Fruit fly (Drosophila melanogaster) whole organism, embryonic: Measurements from ENCODE around the gene Tim8.

Experiments
- Ada2b ChIP-seq: fragments of 200-800 bp; sonication (Bioruptor generic); IDR thresholded peaks from 2 replicates; pipeline ENCODE4 v1.3.6; 2022; ENCODE audit warnings: missing biosample characterization, missing genetic modification characterization
- Aef1 ChIP-seq: fragments of 200-800 bp; sonication (Bioruptor generic); IDR thresholded peaks from 3 replicates; pipeline ENCODE4 v1.3.6; 2022; ENCODE audit warnings: missing biosample characterization, missing genetic modification characterization
- Atf-2 ChIP-seq: fragments of 200-800 bp; sonication (Bioruptor generic); optimal IDR thresholded peaks from 2 replicates; lab custom pipeline; 2016; ENCODE audit warnings: missing biosample characterization, missing genetic modification characterization
- B-H2 ChIP-seq: fragments of 200-800 bp; sonication (Bioruptor generic); optimal IDR thresholded peaks from 2 replicates; lab custom pipeline; 2018; ENCODE audit warnings: missing biosample characterization, mild to moderate bottlenecking, missing genetic modification characterization
- CG11398 ChIP-seq: fragments of 200-800 bp; sonication (Bioruptor generic); optimal IDR thresholded peaks from 2 replicates; lab custom pipeline; 2016; ENCODE audit warnings: missing biosample characterization, missing genetic modification characterization
- CG13123 ChIP-seq: fragments of 200-800 bp; sonication (Bioruptor generic); optimal IDR thresholded peaks from 2 replicates; lab custom pipeline; 2016; ENCODE audit warnings: missing biosample characterization, missing genetic modification characterization
- CG13775 ChIP-seq: fragments of 200-800 bp; sonication (Bioruptor generic); optimal IDR thresholded peaks from 3 replicates; lab custom pipeline; 2017; ENCODE audit warnings: missing biosample characterization, mild to moderate bottlenecking, missing genetic modification characterization
- CG14441 ChIP-seq: fragments of 200-800 bp; sonication (Bioruptor generic); IDR thresholded peaks from 2 replicates; pipeline ENCODE4 v1.3.6; 2022; ENCODE audit warnings: missing biosample characterization, missing genetic modification characterization
- CG15269 ChIP-seq: fragments of 200-800 bp; sonication (Bioruptor generic); optimal IDR thresholded peaks from 2 replicates; lab custom pipeline; 2018; ENCODE audit warnings: missing biosample characterization, mild to moderate bottlenecking, missing genetic modification characterization, moderate library complexity
- CG18764 ChIP-seq: fragments of 200-800 bp; sonication (Bioruptor generic); optimal IDR thresholded peaks from 3 replicates; lab custom pipeline; 2016; ENCODE audit warnings: missing biosample characterization, missing genetic modification characterization
- CG2116 ChIP-seq: fragments of 200-800 bp; sonication (Bioruptor generic); optimal IDR thresholded peaks from 3 replicates; lab custom pipeline; 2018; ENCODE audit warnings: missing biosample characterization, mild to moderate bottlenecking, missing genetic modification characterization
- CG3065 ChIP-seq: fragments of 200-800 bp; sonication (Bioruptor generic); optimal IDR thresholded peaks from 2 replicates; lab custom pipeline; 2016; ENCODE audit warnings: missing biosample characterization, missing genetic modification characterization
- CG31441 ChIP-seq: fragments of 200-800 bp; sonication (Bioruptor generic); IDR thresholded peaks from 2 replicates; pipeline ENCODE4 v1.3.6; 2022; ENCODE audit warnings: missing biosample characterization, missing genetic modification characterization
- CG34422 ChIP-seq: fragments of 200-800 bp; sonication (Bioruptor generic); IDR thresholded peaks from 3 replicates; pipeline ENCODE4 v1.3.6; 2022; ENCODE audit warnings: missing biosample characterization, missing genetic modification characterization
- CG3847 ChIP-seq: fragments of 200-800 bp; sonication (Bioruptor generic); IDR thresholded peaks from 2 replicates; pipeline ENCODE4 v1.3.6; 2022; ENCODE audit warnings: missing biosample characterization, missing genetic modification characterization
- CG6689 ChIP-seq: fragments of 200-800 bp; sonication (Bioruptor generic); IDR thresholded peaks from 2 replicates; pipeline ENCODE4 v1.3.6; 2022; ENCODE audit warnings: missing biosample characterization, missing genetic modification characterization
- CG8765 ChIP-seq: fragments of 200-800 bp; sonication (Bioruptor generic); IDR thresholded peaks from 2 replicates; pipeline ENCODE4 v1.3.6; 2022; ENCODE audit warnings: missing biosample characterization, missing genetic modification characterization
- CG9215 ChIP-seq: fragments of 200-800 bp; sonication (Bioruptor generic); IDR thresholded peaks from 2 replicates; pipeline ENCODE4 v1.3.6; 2022; ENCODE audit warnings: missing biosample characterization, missing genetic modification characterization
- CrebB ChIP-seq: fragments of 200-800 bp; sonication (Bioruptor generic); optimal IDR thresholded peaks from 3 replicates; lab custom pipeline; 2018; ENCODE audit warnings: missing biosample characterization, mild to moderate bottlenecking, missing genetic modification characterization
- ERR ChIP-seq: fragments of 200-800 bp; sonication (Bioruptor generic); optimal IDR thresholded peaks from 2 replicates; lab custom pipeline; 2016; ENCODE audit warnings: missing biosample characterization, missing genetic modification characterization
- Hand ChIP-seq: fragments of 200-800 bp; sonication (Bioruptor generic); optimal IDR thresholded peaks from 2 replicates; lab custom pipeline; 2017; ENCODE audit warnings: mild to moderate bottlenecking, missing biosample characterization, missing genetic modification reagents, missing genetic modification characterization
- Hey ChIP-seq: fragments of 200-800 bp; sonication (Bioruptor generic); optimal IDR thresholded peaks from 3 replicates; lab custom pipeline; 2018; ENCODE audit warnings: missing biosample characterization, mild to moderate bottlenecking, missing genetic modification characterization
- Mad ChIP-seq: fragments of 200-800 bp; sonication (Bioruptor generic); optimal IDR thresholded peaks from 2 replicates; lab custom pipeline; 2016; ENCODE audit warnings: missing biosample characterization, missing genetic modification characterization
- Meics ChIP-seq: fragments of 200-800 bp; sonication (Bioruptor generic); optimal IDR thresholded peaks from 2 replicates; lab custom pipeline; 2017; ENCODE audit warnings: missing biosample characterization, mild to moderate bottlenecking, missing genetic modification characterization
- Nf-YB ChIP-seq: fragments of 200-800 bp; sonication (Bioruptor generic); optimal IDR thresholded peaks from 3 replicates; lab custom pipeline; 2019; ENCODE audit warnings: missing biosample characterization, mild to moderate bottlenecking, missing genetic modification characterization, moderate library complexity
- PHDP ChIP-seq: fragments of 200-800 bp; sonication (Bioruptor generic); optimal IDR thresholded peaks from 3 replicates; lab custom pipeline; 2018; ENCODE audit warnings: missing biosample characterization, mild to moderate bottlenecking, missing genetic modification characterization, moderate library complexity
- Pdp1 ChIP-seq, 2 experiments: fragments of 200-800 bp; sonication (Bioruptor generic); optimal IDR thresholded peaks; 3 replicates each; lab custom pipeline; 2016; ENCODE audit warnings: missing biosample characterization in 2 of 2, missing genetic modification characterization in 2 of 2, mild to moderate bottlenecking in 1 of 2, moderate library complexity in 1 of 2
- Tbp ChIP-seq: fragments of >200 bp; optimal IDR thresholded peaks from 2 replicates; lab custom pipeline; 2018; ENCODE audit warnings: missing biosample characterization, missing genetic modification characterization
- YL-1 ChIP-seq: fragments of 200-800 bp; sonication (Bioruptor generic); optimal IDR thresholded peaks from 3 replicates; lab custom pipeline; 2017; ENCODE audit warnings: missing biosample characterization, mild to moderate bottlenecking, missing genetic modification characterization
- abd-A ChIP-seq: fragments of 200-800 bp; sonication (Bioruptor generic); optimal IDR thresholded peaks from 3 replicates; lab custom pipeline; 2019; ENCODE audit warnings: missing biosample characterization, mild to moderate bottlenecking, missing genetic modification characterization, moderate library complexity
- bbx ChIP-seq: fragments of 200-800 bp; sonication (Bioruptor generic); IDR thresholded peaks from 2 replicates; pipeline ENCODE4 v1.3.6; 2022; ENCODE audit warnings: missing biosample characterization, missing genetic modification characterization; ENCODE audit not compliant: partially characterized antibody
- fd102C ChIP-seq: fragments of 200-800 bp; sonication (Bioruptor generic); optimal IDR thresholded peaks from 2 replicates; lab custom pipeline; 2018; ENCODE audit warnings: missing biosample characterization, mild to moderate bottlenecking, missing genetic modification characterization, moderate library complexity
- fd96Cb ChIP-seq: fragments of 200-800 bp; sonication (Bioruptor generic); optimal IDR thresholded peaks from 2 replicates; lab custom pipeline; 2018; ENCODE audit warnings: missing biosample characterization, mild to moderate bottlenecking, missing genetic modification characterization, moderate library complexity
- gce ChIP-seq: fragments of 200-800 bp; sonication (Bioruptor generic); IDR thresholded peaks from 3 replicates; pipeline ENCODE4 v1.3.6; 2022; ENCODE audit warnings: missing biosample characterization, missing genetic modification characterization
- grau ChIP-seq: fragments of 200-800 bp; optimal IDR thresholded peaks from 3 replicates; lab custom pipeline; 2019; ENCODE audit warnings: missing biosample characterization, mild to moderate bottlenecking, missing genetic modification characterization, moderate library complexity
- gsb ChIP-seq: fragments of 200-800 bp; sonication (Bioruptor generic); IDR thresholded peaks from 2 replicates; pipeline ENCODE4 v1.3.6; 2022; ENCODE audit warnings: missing biosample characterization, missing genetic modification characterization
- ind ChIP-seq: fragments of 200-800 bp; sonication (Bioruptor generic); optimal IDR thresholded peaks from 3 replicates; lab custom pipeline; 2016; ENCODE audit warnings: missing biosample characterization, missing genetic modification characterization
- lab ChIP-seq: fragments of 200-800 bp; sonication (Bioruptor generic); optimal IDR thresholded peaks from 3 replicates; lab custom pipeline; 2017; ENCODE audit warnings: missing biosample characterization, missing genetic modification characterization, mild to moderate bottlenecking, moderate library complexity, missing genetic modification reagents
- lmd ChIP-seq: fragments of 200-800 bp; sonication (Bioruptor generic); IDR thresholded peaks from 2 replicates; pipeline ENCODE4 v1.3.6; 2022; ENCODE audit warnings: missing biosample characterization, missing genetic modification characterization
- luna ChIP-seq: fragments of 200-800 bp; sonication (Bioruptor generic); optimal IDR thresholded peaks from 2 replicates; lab custom pipeline; 2016; ENCODE audit warnings: missing biosample characterization, missing genetic modification characterization
- nmo ChIP-seq: fragments of 200-800 bp; sonication (Bioruptor generic); optimal IDR thresholded peaks from 2 replicates; lab custom pipeline; 2018; ENCODE audit warnings: missing biosample characterization, mild to moderate bottlenecking, missing genetic modification characterization, moderate library complexity
- onecut ChIP-seq: fragments of 200-800 bp; sonication (Bioruptor generic); IDR thresholded peaks from 2 replicates; pipeline ENCODE4 v1.3.6; 2022; ENCODE audit warnings: missing biosample characterization, missing genetic modification characterization
- p53 ChIP-seq: fragments of 200-800 bp; sonication (Bioruptor generic); optimal IDR thresholded peaks from 2 replicates; lab custom pipeline; 2016; ENCODE audit warnings: missing biosample characterization, missing genetic modification characterization
- prd ChIP-seq, 3 experiments: fragments of >200 bp in 2 of 3; fragments of 200-800 bp in 1 of 3; sonication (Bioruptor generic) in 1 of 3; optimal IDR thresholded peaks in 2 of 3; IDR thresholded peaks in 1 of 3; 2 replicates in 2 of 3; 3 replicates in 1 of 3; pipeline versions ENCODE4 v1.3.6 to Lab custom; 2017 to 2022; ENCODE audit warnings: missing biosample characterization in 1 of 3, missing genetic modification characterization in 1 of 3
- salm ChIP-seq: fragments of 200-800 bp; sonication (Bioruptor generic); optimal IDR thresholded peaks from 2 replicates; lab custom pipeline; 2018; ENCODE audit warnings: missing biosample characterization, mild to moderate bottlenecking, missing genetic modification characterization
- schlank ChIP-seq: fragments of 200-800 bp; sonication (Bioruptor generic); optimal IDR thresholded peaks from 2 replicates; lab custom pipeline; 2018; ENCODE audit warnings: missing biosample characterization, mild to moderate bottlenecking, missing genetic modification characterization
- sim ChIP-seq: fragments of 200-800 bp; sonication (Bioruptor generic); IDR thresholded peaks from 2 replicates; pipeline ENCODE4 v1.3.6; 2022; ENCODE audit warnings: missing biosample characterization, missing genetic modification characterization
- unpg ChIP-seq: fragments of 200-800 bp; sonication (Bioruptor generic); optimal IDR thresholded peaks from 3 replicates; lab custom pipeline; 2018; ENCODE audit warnings: missing biosample characterization, mild to moderate bottlenecking, missing genetic modification characterization, moderate library complexity
- vnd ChIP-seq: fragments of 200-800 bp; sonication (Bioruptor generic); IDR thresholded peaks from 3 replicates; pipeline ENCODE4 v1.3.6; 2022; ENCODE audit warnings: missing biosample characterization, missing genetic modification characterization; ENCODE audit not compliant: partially characterized antibody
- zfh2 ChIP-seq: fragments of 200-800 bp; sonication (Bioruptor generic); optimal IDR thresholded peaks from 2 replicates; lab custom pipeline; 2016; ENCODE audit warnings: missing biosample characterization, missing genetic modification characterization

Tim8 gene

dm6 chrX:11325175-11325768 lies 43.0 kb upstream of the Tim8 start, which contains the start of gene Gapvd1 (continued):
- TF ChIP-seq bbx (GFP tag; lab: Robert Waterston, UW) (peak; percentile 91), Hand (GFP tag; lab: Kevin White, UChicago) (no peak), CG3065 (GFP tag; lab: Kevin White, UChicago) (no peak), PHDP (tag; lab: Kevin White, UChicago) (no peak), luna (GFP tag; lab: Kevin White, UChicago) (no peak), zfh2 (peak; percentile 8), lab (GFP tag; lab: Kevin White, UChicago) (no peak), ind (GFP tag; lab: Kevin White, UChicago) (no peak), onecut (no peak), gsb (GFP tag; lab: Robert Waterston, UW) (no peak), Nf-YB (GFP tag; lab: Kevin White, UChicago) (no peak), fd102C (GFP tag; lab: Kevin White, UChicago) (no peak), Meics (no peak), vnd (GFP tag; lab: Robert Waterston, UW) (peak; percentile 79), CG18764 (GFP tag; lab: Kevin White, UChicago) (no peak), nmo (GFP tag; lab: Kevin White, UChicago) (no peak), lmd (no peak; the same call in 1 of the 2 replicates), grau (tag; lab: Kevin White, UChicago) (peak; percentile 9), unpg (GFP tag; lab: Kevin White, UChicago) (no peak), Mad (GFP tag; lab: Kevin White, UChicago) (no peak), CG3847 (GFP tag; lab: Robert Waterston, UW) (0 out of 2 replicates have a peak, but pooled peaks have one; percentile 15), CG15269 (tag; lab: Kevin White, UChicago) (no peak), CG31441 (no peak), prd (optimal IDR thresholded peaks at IDR 0.05; lab: Kevin White, UChicago) (no peak), prd (GFP tag; IDR thresholded peaks at IDR 0.05; lab: Robert Waterston, UW) (no peak), sim (GFP tag; lab: Robert Waterston, UW) (no peak), CG9215 (GFP tag; lab: Robert Waterston, UW) (no peak), abd-A (tag; lab: Kevin White, UChicago) (peak; percentile 8), ERR (GFP tag; lab: Kevin White, UChicago) (no peak), Ada2b (GFP tag; lab: Robert Waterston, UW) (0 out of 2 replicates have a peak, but pooled peaks have one; percentile 11), salm (tag; lab: Kevin White, UChicago) (no peak), Aef1 (GFP tag; lab: Robert Waterston, UW) (peak; percentile 62; the same call in 2 of the 3 replicates), YL-1 (peak; percentile 38), Pdp1 (GFP tag; optimal IDR thresholded peaks at IDR 0.05; lab: Kevin White, UChicago) (peak in 1 of 2 experiments; percentile 16), CG14441 (GFP tag; lab: Robert Waterston, UW) (no peak), B-H2 (no peak), fd96Cb (tag; lab: Kevin White, UChicago) (no peak), CG6689 (GFP tag; lab: Robert Waterston, UW) (no peak), p53 (no peak), CG11398 (GFP tag; lab: Kevin White, UChicago) (no peak), CrebB (tag; lab: Kevin White, UChicago) (no peak), Hey (tag; lab: Kevin White, UChicago) (no peak), schlank (tag; lab: Kevin White, UChicago) (no peak), Atf-2 (GFP tag; lab: Kevin White, UChicago) (no peak), CG8765 (GFP tag; lab: Robert Waterston, UW) (no peak), CG34422 (GFP tag; lab: Robert Waterston, UW) (no peak), CG2116 (GFP tag; lab: Kevin White, UChicago) (peak; percentile 66), CG13123 (no peak), Tbp (GFP tag; lab: Kevin White, UChicago) (no peak), gce (GFP tag; lab: Robert Waterston, UW) (no peak), CG13775 (GFP tag; lab: Kevin White, UChicago) (no peak)
